Fruit fly (Drosophila melanogaster) whole organism, pupa: ENCODE results near the gene CG46303.

Experiments
- CG10348 ChIP-seq: fragments of 200-800 bp; sonication (Bioruptor generic); IDR thresholded peaks from 2 replicates; pipeline ENCODE4 v1.3.6; 2022; ENCODE audit warnings: missing biosample characterization, missing genetic modification characterization
- CG12605 ChIP-seq: fragments of 200-800 bp; sonication (Bioruptor generic); IDR thresholded peaks from 2 replicates; pipeline ENCODE4 v1.3.6; 2022; ENCODE audit warnings: missing biosample characterization, missing genetic modification characterization
- CG13204 ChIP-seq: fragments of 200-800 bp; sonication (Bioruptor generic); optimal IDR thresholded peaks from 2 replicates; lab custom pipeline; 2018; ENCODE audit warnings: missing biosample characterization, mild to moderate bottlenecking, missing genetic modification characterization, moderate library complexity
- CG14655 ChIP-seq: fragments of 200-800 bp; sonication (Bioruptor generic); optimal IDR thresholded peaks from 3 replicates; lab custom pipeline; 2017; ENCODE audit warnings: mild to moderate bottlenecking, missing biosample characterization, missing genetic modification reagents, missing genetic modification characterization
- CG15710 ChIP-seq: fragments of 200-800 bp; sonication (Bioruptor generic); optimal IDR thresholded peaks from 2 replicates; lab custom pipeline; 2018; ENCODE audit warnings: missing biosample characterization, mild to moderate bottlenecking, missing genetic modification characterization, moderate library complexity
- CG17806 ChIP-seq: fragments of 200-800 bp; sonication (Bioruptor generic); optimal IDR thresholded peaks from 2 replicates; lab custom pipeline; 2018; ENCODE audit warnings: missing biosample characterization, mild to moderate bottlenecking, missing genetic modification characterization, moderate library complexity
- CG32121 ChIP-seq: fragments of 200-800 bp; sonication (Bioruptor generic); IDR thresholded peaks from 2 replicates; pipeline ENCODE4 v1.3.6; 2022; ENCODE audit warnings: missing biosample characterization, missing genetic modification characterization
- CG34367 ChIP-seq: fragments of 200-800 bp; sonication (Bioruptor generic); optimal IDR thresholded peaks from 2 replicates; lab custom pipeline; 2018; ENCODE audit warnings: missing biosample characterization, mild to moderate bottlenecking, missing genetic modification characterization
- CG4496 ChIP-seq: fragments of 200-800 bp; sonication (Bioruptor generic); IDR thresholded peaks from 3 replicates; pipeline ENCODE4 v1.3.6; 2022; ENCODE audit warnings: missing biosample characterization, missing genetic modification characterization
- CG8159 ChIP-seq: fragments of 200-800 bp; sonication (Bioruptor generic); optimal IDR thresholded peaks from 3 replicates; lab custom pipeline; 2018; ENCODE audit warnings: missing biosample characterization, mild to moderate bottlenecking, missing genetic modification characterization, moderate library complexity
- CG8301 ChIP-seq: fragments of 200-800 bp; sonication (Bioruptor generic); optimal IDR thresholded peaks from 2 replicates; lab custom pipeline; 2018; ENCODE audit warnings: missing biosample characterization, mild to moderate bottlenecking, missing genetic modification characterization
- CG9948 ChIP-seq: fragments of 200-800 bp; sonication (Bioruptor generic); optimal IDR thresholded peaks from 2 replicates; lab custom pipeline; 2018; ENCODE audit warnings: missing biosample characterization, mild to moderate bottlenecking, missing genetic modification characterization, moderate library complexity
- D1 ChIP-seq: fragments of 200-800 bp; sonication (Bioruptor generic); optimal IDR thresholded peaks from 2 replicates; lab custom pipeline; 2018; ENCODE audit warnings: missing biosample characterization, mild to moderate bottlenecking, missing genetic modification characterization, moderate library complexity
- EcR ChIP-seq: fragments of 200-800 bp; sonication (Bioruptor generic); optimal IDR thresholded peaks from 3 replicates; lab custom pipeline; 2019; ENCODE audit warnings: missing biosample characterization, missing genetic modification characterization, mild to moderate bottlenecking, moderate library complexity, missing genetic modification reagents
- Ets98B ChIP-seq: fragments of 200-800 bp; sonication (Bioruptor generic); IDR thresholded peaks from 2 replicates; pipeline ENCODE4 v1.3.6; 2022; ENCODE audit warnings: missing biosample characterization, missing genetic modification characterization
- Pif1A ChIP-seq: fragments of 200-800 bp; sonication (Bioruptor generic); optimal IDR thresholded peaks from 3 replicates; lab custom pipeline; 2016; ENCODE audit warnings: missing biosample characterization, missing genetic modification characterization
- Pif1B ChIP-seq: fragments of 200-800 bp; sonication (Bioruptor generic); optimal IDR thresholded peaks from 3 replicates; lab custom pipeline; 2016; ENCODE audit warnings: missing biosample characterization, missing genetic modification characterization
- Snoo ChIP-seq: fragments of 200-800 bp; sonication (Bioruptor generic); optimal IDR thresholded peaks from 3 replicates; lab custom pipeline; 2017; ENCODE audit warnings: missing biosample characterization, mild to moderate bottlenecking, missing genetic modification characterization, inconsistent platforms
- fd96Ca ChIP-seq: fragments of 200-800 bp; sonication (Bioruptor generic); IDR thresholded peaks from 3 replicates; pipeline ENCODE4 v1.3.6; 2022; ENCODE audit warnings: missing biosample characterization, missing genetic modification characterization
- gl ChIP-seq: fragments of 200-800 bp; sonication (Bioruptor generic); optimal IDR thresholded peaks from 2 replicates; lab custom pipeline; 2018; ENCODE audit warnings: missing biosample characterization, mild to moderate bottlenecking, missing genetic modification characterization
- rn ChIP-seq: fragments of 200-800 bp; sonication (Bioruptor generic); IDR thresholded peaks from 2 replicates; pipeline ENCODE4 v1.3.6; 2022; ENCODE audit warnings: missing biosample characterization, missing genetic modification characterization

Gene CG46303

dm6 chr3R:5853032-5853431 is 31.3 kb downstream of the CG46303 start, which contains the start of gene CG34287:
CG34287 (plus strand) TSS chr3R:5853332.
- TF ChIP-seq CG4496 (GFP tag; lab: Robert Waterston, UW) (no peak), Pif1A (GFP tag; lab: Kevin White, UChicago) (no peak), Ets98B (GFP tag; lab: Robert Waterston, UW) (no peak), D1 (tag; lab: Kevin White, UChicago) (no peak), CG12605 (GFP tag; lab: Robert Waterston, UW) (no peak), CG8301 (no peak), CG8159 (tag; lab: Kevin White, UChicago) (no peak)

- no peak for TF ChIP-seq Snoo
- no peak for TF ChIP-seq CG10348 (GFP tag; lab: Robert Waterston, UW)
- no peak for TF ChIP-seq CG32121 (GFP tag; lab: Robert Waterston, UW)
- peak; percentile 31 for TF ChIP-seq CG34367 (tag; lab: Kevin White, UChicago)
- no peak for TF ChIP-seq Pif1B (GFP tag; lab: Kevin White, UChicago)
- TF ChIP-seq CG8301 = no peak
- no peak for TF ChIP-seq CG9948
- 0 out of 3 replicates have a peak, but pooled peaks have one; percentile 26 for TF ChIP-seq fd96Ca (GFP tag; lab: Robert Waterston, UW)
- no peak for TF ChIP-seq CG13204 (GFP tag; lab: Kevin White, UChicago)
- TF ChIP-seq CG15710 (tag; lab: Kevin White, UChicago) = no peak
These were observed 34.4 kb downstream of the CG46303 start, which contains the start of the genes disp and ECSIT for dm6 chr3R:5856215-5856614. disp (minus strand) TSS chr3R:5856311. ECSIT (plus strand) TSS chr3R:5856585.

- TF ChIP-seq CG4496 (GFP tag; lab: Robert Waterston, UW) = no peak
- no peak for TF ChIP-seq EcR (GFP tag; lab: Kevin White, UChicago)
- TF ChIP-seq Pif1A (GFP tag; lab: Kevin White, UChicago) = no peak
- TF ChIP-seq CG32121 (GFP tag; lab: Robert Waterston, UW) = no peak
- TF ChIP-seq CG9948 = no peak
- no peak for TF ChIP-seq CG14655 (GFP tag; lab: Kevin White, UChicago)
- TF ChIP-seq D1 (tag; lab: Kevin White, UChicago) = no peak
- TF ChIP-seq rn (GFP tag; lab: Robert Waterston, UW) = no peak
- TF ChIP-seq CG10348 (GFP tag; lab: Robert Waterston, UW) = no peak
- no peak for TF ChIP-seq CG34367 (tag; lab: Kevin White, UChicago)
- no peak for TF ChIP-seq CG17806 (tag; lab: Kevin White, UChicago)
- TF ChIP-seq CG13204 (GFP tag; lab: Kevin White, UChicago) = no peak
- no peak for TF ChIP-seq CG8301
- TF ChIP-seq Ets98B (GFP tag; lab: Robert Waterston, UW) = no peak
- no peak for TF ChIP-seq CG12605 (GFP tag; lab: Robert Waterston, UW)
These were observed 39.0 kb downstream of the CG46303 start for dm6 chr3R:5860736-5861217.

- TF ChIP-seq Pif1A (GFP tag; lab: Kevin White, UChicago) (peak; percentile 24), CG15710 (tag; lab: Kevin White, UChicago) (no peak), CG14655 (GFP tag; lab: Kevin White, UChicago) (peak; percentile 67), rn (GFP tag; lab: Robert Waterston, UW) (no peak), Pif1B (GFP tag; lab: Kevin White, UChicago) (peak; percentile 26), CG8301 (peak; percentile 43), CG10348 (GFP tag; lab: Robert Waterston, UW) (no peak), Ets98B (GFP tag; lab: Robert Waterston, UW) (peak; percentile 33), CG17806 (tag; lab: Kevin White, UChicago) (peak; percentile 12), CG4496 (GFP tag; lab: Robert Waterston, UW) (peak; percentile 21; the same call in 1 of the 3 replicates), CG34367 (tag; lab: Kevin White, UChicago) (no peak), gl (tag; lab: Kevin White, UChicago) (no peak), CG32121 (GFP tag; lab: Robert Waterston, UW) (peak; percentile 43), CG8159 (tag; lab: Kevin White, UChicago) (peak; percentile 35), Snoo (no peak), EcR (GFP tag; lab: Kevin White, UChicago) (no peak), CG9948 (peak; percentile 14), CG12605 (GFP tag; lab: Robert Waterston, UW) (no peak), CG13204 (GFP tag; lab: Kevin White, UChicago) (no peak), fd96Ca (GFP tag; lab: Robert Waterston, UW) (peak; percentile 59; the same call in 1 of the 3 replicates), D1 (tag; lab: Kevin White, UChicago) (no peak)
These were observed 39.6 kb downstream of the CG46303 start for dm6 chr3R:5861218-5861902.

dm6 chr3R:5862032-5862641 is 40.4 kb downstream of the CG46303 start, which contains the start of gene CG2017:
CG2017 (minus strand) TSS chr3R:5862405.
- TF ChIP-seq CG17806 (tag; lab: Kevin White, UChicago) = no peak
- TF ChIP-seq CG12605 (GFP tag; lab: Robert Waterston, UW) = no peak
- no peak for TF ChIP-seq CG8301
- peak; percentile 10 for TF ChIP-seq CG15710 (tag; lab: Kevin White, UChicago)
- no peak for TF ChIP-seq CG10348 (GFP tag; lab: Robert Waterston, UW)
- TF ChIP-seq Pif1A (GFP tag; lab: Kevin White, UChicago) = no peak
- TF ChIP-seq CG9948 = no peak
- no peak for TF ChIP-seq gl (tag; lab: Kevin White, UChicago)
- peak; percentile 60; the same call in 2 of the 3 replicates for TF ChIP-seq CG4496 (GFP tag; lab: Robert Waterston, UW)
- peak; percentile 31 for TF ChIP-seq D1 (tag; lab: Kevin White, UChicago)
- no peak for TF ChIP-seq CG34367 (tag; lab: Kevin White, UChicago)
- peak; percentile 89 for TF ChIP-seq EcR (GFP tag; lab: Kevin White, UChicago)
- no peak for TF ChIP-seq rn (GFP tag; lab: Robert Waterston, UW)
- no peak for TF ChIP-seq CG13204 (GFP tag; lab: Kevin White, UChicago)
- no peak for TF ChIP-seq Pif1B (GFP tag; lab: Kevin White, UChicago)
- TF ChIP-seq CG14655 (GFP tag; lab: Kevin White, UChicago) = no peak
- TF ChIP-seq Ets98B (GFP tag; lab: Robert Waterston, UW) = no peak
- peak; percentile 10; the same call in 1 of the 2 replicates for TF ChIP-seq CG32121 (GFP tag; lab: Robert Waterston, UW)
- TF ChIP-seq Snoo = no peak
- TF ChIP-seq CG8159 (tag; lab: Kevin White, UChicago) = no peak
- TF ChIP-seq fd96Ca (GFP tag; lab: Robert Waterston, UW) = no peak; the same call in 2 of the 3 replicates
